Fruit fly (Drosophila melanogaster): ENCODE results near the gene Moe.

DNA sequence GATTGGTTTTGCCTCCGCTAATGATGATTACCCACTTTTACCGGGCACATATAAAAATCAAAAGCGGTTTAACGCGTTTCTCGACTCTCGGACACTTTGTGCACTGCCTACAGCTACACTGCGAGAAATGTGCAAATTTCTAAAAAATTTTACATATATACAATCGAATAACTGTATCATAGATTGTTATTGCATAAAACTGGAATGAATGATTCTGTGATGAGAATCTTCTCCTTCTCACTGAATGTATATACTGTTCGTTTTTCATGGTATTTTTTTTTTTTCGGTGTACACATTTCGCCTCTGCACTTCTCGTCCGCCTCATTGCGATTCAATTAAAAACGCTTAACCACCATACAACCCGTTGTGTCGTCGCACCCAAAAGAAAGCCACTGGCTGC lies 36.9 kb downstream of the Moe start:
- TF ChIP-seq Snoo (tag; optimal IDR thresholded peaks at IDR 0.05) (peak; percentile 85), CG10348 (GFP tag; IDR thresholded peaks at IDR 0.05) (peak; percentile 57; the same call in 1 of the 2 replicates), CG17806 (tag; optimal IDR thresholded peaks at IDR 0.05) (peak; percentile 73), D1 (tag; optimal IDR thresholded peaks at IDR 0.05) (no peak), Pif1B (GFP tag; optimal IDR thresholded peaks at IDR 0.05) (peak; percentile 87), EcR (GFP tag; optimal IDR thresholded peaks at IDR 0.05) (peak; percentile 28), CG8159 (tag; optimal IDR thresholded peaks at IDR 0.05) (peak; percentile 79), Ets98B (GFP tag; IDR thresholded peaks at IDR 0.05) (peak; percentile 93), Pif1A (GFP tag; optimal IDR thresholded peaks at IDR 0.05) (peak; percentile 89)
